Fruit fly (Drosophila melanogaster): ENCODE data around the gene Tektin-C.

The Tektin-C gene

DNA sequence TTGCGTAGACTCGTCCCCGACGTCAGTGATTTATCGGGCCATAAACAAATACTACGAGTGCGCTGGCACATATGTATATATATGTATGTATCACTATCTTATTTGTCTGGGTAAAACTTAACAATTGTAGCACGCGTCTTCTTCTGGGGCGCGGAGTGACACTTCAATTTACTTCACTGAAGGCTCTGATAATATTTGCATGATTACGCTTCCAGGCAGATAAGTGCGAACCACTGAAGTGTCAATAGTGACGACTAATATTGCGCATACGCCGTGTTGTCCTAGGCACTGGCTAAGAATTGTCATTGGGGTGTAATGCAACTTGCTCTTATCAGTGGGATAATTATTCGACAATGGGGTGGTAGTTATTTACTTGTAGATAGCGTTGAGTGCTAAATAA is 25.2 kb upstream of the Tektin-C start:
- TF ChIP-seq Ssrp (tag; optimal IDR thresholded peaks at IDR 0.05) (no peak), Dfd (GFP tag; optimal IDR thresholded peaks at IDR 0.05) (no peak), CG8290 (GFP tag; optimal IDR thresholded peaks at IDR 0.05) (no peak), CG8290 (tag; optimal IDR thresholded peaks at IDR 0.05) (no peak), Eip74EF (GFP tag; optimal IDR thresholded peaks at IDR 0.05) (no peak), CG4404 (GFP tag; IDR thresholded peaks at IDR 0.05) (no peak), CG11398 (GFP tag; optimal IDR thresholded peaks at IDR 0.05) (no peak), CG7745 (tag; optimal IDR thresholded peaks at IDR 0.05) (peak; percentile 13), slbo (GFP tag; IDR thresholded peaks at IDR 0.05) (no peak), unpg (GFP tag; optimal IDR thresholded peaks at IDR 0.05) (no peak), Doc3 (GFP tag; IDR thresholded peaks at IDR 0.05; ENCODE audit: partially characterized antibody) (no peak), gcm2 (GFP tag; optimal IDR thresholded peaks at IDR 0.05) (no peak), CG17802 (tag; optimal IDR thresholded peaks at IDR 0.05) (no peak), CG1529 (GFP tag; optimal IDR thresholded peaks at IDR 0.05) (no peak), CG1603 (tag; optimal IDR thresholded peaks at IDR 0.05) (no peak), CG12299 (tag; optimal IDR thresholded peaks at IDR 0.05) (no peak), ERR (GFP tag; optimal IDR thresholded peaks at IDR 0.05) (no peak), Kr (GFP tag; optimal IDR thresholded peaks at IDR 0.05) (no peak), CG31365 (tag; optimal IDR thresholded peaks at IDR 0.05) (no peak), CG15601 (tag; optimal IDR thresholded peaks at IDR 0.05) (no peak), sug (tag; optimal IDR thresholded peaks at IDR 0.05) (no peak), sna (GFP tag; IDR thresholded peaks at IDR 0.05; ENCODE audit: partially characterized antibody) (no peak), Ptx1 (GFP tag; IDR thresholded peaks at IDR 0.05) (no peak), Ets65A (GFP tag) (peak; percentile 1), CG10543 (GFP tag; optimal IDR thresholded peaks at IDR 0.05) (no peak), gsb-n (tag; optimal IDR thresholded peaks at IDR 0.05) (no peak), Nf-YB (GFP tag; optimal IDR thresholded peaks at IDR 0.05) (peak; percentile 52), ewg (GFP tag; optimal IDR thresholded peaks at IDR 0.05) (no peak), CG17186 (GFP tag; optimal IDR thresholded peaks at IDR 0.05) (no peak), tap (tag; optimal IDR thresholded peaks at IDR 0.05) (no peak), CG16815 (GFP tag; optimal IDR thresholded peaks at IDR 0.05) (no peak), NFAT (GFP tag; IDR thresholded peaks at IDR 0.05) (no peak), sob (GFP tag; IDR thresholded peaks at IDR 0.05) (no peak), CG30431 (GFP tag; optimal IDR thresholded peaks at IDR 0.05) (no peak), ken (GFP tag; IDR thresholded peaks at IDR 0.05) (no peak), CG34376 (GFP tag; optimal IDR thresholded peaks at IDR 0.05) (no peak), sim (GFP tag; IDR thresholded peaks at IDR 0.05) (no peak), inv (GFP tag; IDR thresholded peaks at IDR 0.05; ENCODE audit: partially characterized antibody) (no peak), tx (GFP tag; optimal IDR thresholded peaks at IDR 0.05) (no peak), Nf-YC (tag; optimal IDR thresholded peaks at IDR 0.05) (peak; percentile 3), bsh (GFP tag; optimal IDR thresholded peaks at IDR 0.05) (no peak), Asciz (GFP tag; optimal IDR thresholded peaks at IDR 0.05) (peak; percentile 5), CG6813 (GFP tag; optimal IDR thresholded peaks at IDR 0.05) (peak; percentile 12), wek (GFP tag; optimal IDR thresholded peaks at IDR 0.05) (peak; percentile 4), ase (GFP tag; IDR thresholded peaks at IDR 0.05) (no peak), vnd (GFP tag; IDR thresholded peaks at IDR 0.05; ENCODE audit: partially characterized antibody) (no peak), CG15696 (tag; optimal IDR thresholded peaks at IDR 0.05) (peak; percentile 23), CG13894 (tag; optimal IDR thresholded peaks at IDR 0.05) (no peak), CG13624 (GFP tag; optimal IDR thresholded peaks at IDR 0.05) (no peak), CG3163 (GFP tag; optimal IDR thresholded peaks at IDR 0.05) (no peak), HLHmδ (GFP tag; optimal IDR thresholded peaks at IDR 0.05) (no peak)

All from whole organism, embryonic.